Worm (Caenorhabditis elegans): ENCODE results near the gene F14F3.5.
A peak's percentile ranks its signal among the peaks of the same experiment; 100 is the strongest.

Gene F14F3.5

DNA sequence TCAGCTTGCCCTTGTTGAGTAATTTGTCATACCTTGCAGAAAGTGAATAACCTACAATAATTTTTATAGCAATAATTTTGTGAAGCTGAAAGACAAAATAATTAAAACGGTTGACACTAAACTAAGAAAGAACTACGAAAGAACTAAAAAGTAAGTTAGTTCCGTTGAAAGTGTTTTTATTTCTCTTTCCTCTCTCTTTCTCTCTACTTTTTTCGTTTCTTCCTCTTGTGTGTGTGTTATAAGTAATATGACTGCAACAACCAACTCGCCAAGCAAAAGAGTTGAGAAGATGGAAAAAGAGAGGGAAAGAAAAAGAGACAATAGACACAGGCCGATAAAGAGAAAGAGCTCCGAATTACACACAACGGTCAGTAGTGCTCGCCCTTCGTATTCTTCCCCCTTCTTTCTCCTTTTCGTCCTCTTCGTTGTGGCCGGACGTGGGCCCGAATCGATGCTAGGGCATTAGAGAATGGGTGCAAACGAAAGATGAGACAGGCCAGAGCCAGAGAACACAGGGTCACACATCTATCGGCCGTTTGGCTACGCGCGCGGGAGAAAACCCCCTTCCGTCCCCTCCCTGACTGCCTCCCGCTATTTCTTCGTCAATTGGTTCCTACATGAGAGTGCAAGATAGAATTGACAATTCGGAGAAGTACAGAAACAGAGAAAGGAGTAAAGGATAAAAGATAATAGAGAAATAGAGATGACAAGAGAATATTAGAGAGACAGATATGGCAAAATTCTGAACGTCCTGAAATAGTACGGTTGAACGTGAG, 26.4 kb upstream of the F14F3.5 start, which contains the start of gene syd-2 (continued):
- TF ChIP-seq mec-3 (tag; optimal IDR thresholded peaks at IDR 0.05; ENCODE audit: borderline replicate concordance) (no peak), tbx-2 (tag; optimal IDR thresholded peaks at IDR 0.05) (peak; percentile 92), dve-1 (tag; optimal IDR thresholded peaks at IDR 0.05) (peak; percentile 19), ceh-45 (GFP tag; IDR thresholded peaks at IDR 0.05) (no peak), unc-3 (GFP tag; conservative IDR thresholded peaks at IDR 0.05) (no peak), unc-3 (tag; optimal IDR thresholded peaks at IDR 0.05) (no peak), syd-9 (tag; optimal IDR thresholded peaks at IDR 0.05) (peak; percentile 69), ama-1 (optimal IDR thresholded peaks at IDR 0.05) (no peak), C38D4.7 (GFP tag; optimal IDR thresholded peaks at IDR 0.05) (no peak), fkh-6 (tag; optimal IDR thresholded peaks at IDR 0.05) (no peak), pag-3 (tag; optimal IDR thresholded peaks at IDR 0.05; ENCODE audit: borderline replicate concordance) (no peak), pat-9 (tag; optimal IDR thresholded peaks at IDR 0.05) (peak; percentile 38), ahr-1 (tag; optimal IDR thresholded peaks at IDR 0.05) (peak; percentile 22), hlh-8 (tag; optimal IDR thresholded peaks at IDR 0.05) (peak; percentile 33), hlh-13 (GFP tag; optimal IDR thresholded peaks at IDR 0.05) (no peak), pha-2 (tag; optimal IDR thresholded peaks at IDR 0.05) (peak; percentile 69), ceh-19 (GFP tag; optimal IDR thresholded peaks at IDR 0.05) (peak; percentile 60), ref-2 (tag; optimal IDR thresholded peaks at IDR 0.05) (peak; percentile 93)

ce11 chrX:10553048-10553447, 24.0 kb upstream of the F14F3.5 start:
- TF ChIP-seq unc-55 (GFP tag; optimal IDR thresholded peaks at IDR 0.05) = no peak
- no peak for TF ChIP-seq tbx-2 (tag; optimal IDR thresholded peaks at IDR 0.05)
- no peak for TF ChIP-seq pros-1 (tag; optimal IDR thresholded peaks at IDR 0.05)
- TF ChIP-seq dve-1 (tag; optimal IDR thresholded peaks at IDR 0.05) = no peak
- TF ChIP-seq elt-2 (tag; optimal IDR thresholded peaks at IDR 0.05) = no peak
- TF ChIP-seq pqm-1 (tag; optimal IDR thresholded peaks at IDR 0.05) = no peak
- TF ChIP-seq pax-1 (tag; optimal IDR thresholded peaks at IDR 0.05) = no peak
- no peak for TF ChIP-seq zip-5 (tag; optimal IDR thresholded peaks at IDR 0.05)
- no peak for TF ChIP-seq ceh-14 (tag; optimal IDR thresholded peaks at IDR 0.05)
- no peak for TF ChIP-seq T23F11.4 (GFP tag; optimal IDR thresholded peaks at IDR 0.05)
- TF ChIP-seq ceh-6 (GFP tag; optimal IDR thresholded peaks at IDR 0.05) = no peak
- no peak for TF ChIP-seq ama-1 (optimal IDR thresholded peaks at IDR 0.05)
- no peak for TF ChIP-seq pha-2 (tag; optimal IDR thresholded peaks at IDR 0.05)

DNA sequence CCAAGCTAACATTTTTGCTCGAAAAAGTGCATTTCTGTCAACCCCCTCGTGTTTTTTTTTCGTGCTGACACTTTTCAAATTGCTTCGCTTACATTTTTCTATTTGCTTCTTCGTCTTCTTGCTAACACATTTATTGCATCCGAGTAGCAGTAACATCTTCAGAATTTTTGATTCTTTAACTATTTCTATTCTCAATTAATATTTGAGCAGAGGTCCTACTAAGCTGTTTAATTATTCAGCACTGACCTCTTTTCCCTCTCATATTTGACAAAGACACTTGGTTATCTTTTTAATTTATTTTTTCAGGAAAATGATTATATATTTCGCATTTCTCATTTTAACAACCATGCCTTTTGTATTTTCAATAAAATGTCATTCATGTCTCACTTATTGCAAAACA, 16.7 kb upstream of the F14F3.5 start, which contains the start of gene F59F5.5:
Gene F59F5.5, plus strand, starts transcription at position 301 of the 400 bp plus-strand sequence.
- TF ChIP-seq ceh-22 (tag; optimal IDR thresholded peaks at IDR 0.05) = no peak
- TF ChIP-seq pqm-1 (tag; optimal IDR thresholded peaks at IDR 0.05) = no peak
- no peak for TF ChIP-seq nhr-11 (tag; optimal IDR thresholded peaks at IDR 0.05)
- TF ChIP-seq unc-55 (GFP tag; optimal IDR thresholded peaks at IDR 0.05) = no peak
- no peak for TF ChIP-seq nhr-232 (tag; optimal IDR thresholded peaks at IDR 0.05)
- no peak for TF ChIP-seq pag-3 (tag; optimal IDR thresholded peaks at IDR 0.05; ENCODE audit: borderline replicate concordance)
- no peak for TF ChIP-seq C08G9.2 (tag; optimal IDR thresholded peaks at IDR 0.05)
- no peak for TF ChIP-seq eyg-1 (tag; optimal IDR thresholded peaks at IDR 0.05)
- TF ChIP-seq npax-4 (tag; optimal IDR thresholded peaks at IDR 0.05) = no peak
- no peak for TF ChIP-seq mec-3 (tag; optimal IDR thresholded peaks at IDR 0.05; ENCODE audit: borderline replicate concordance)
- TF ChIP-seq ceh-31 (tag; optimal IDR thresholded peaks at IDR 0.05) = no peak
- TF ChIP-seq ceh-9 (tag; optimal IDR thresholded peaks at IDR 0.05) = no peak
- TF ChIP-seq ztf-16 (tag; optimal IDR thresholded peaks at IDR 0.05) = no peak
- TF ChIP-seq ahr-1 (tag; optimal IDR thresholded peaks at IDR 0.05) = no peak
- TF ChIP-seq Y22D7AL.16 (tag; optimal IDR thresholded peaks at IDR 0.05) = no peak
- TF ChIP-seq odd-2 (tag; optimal IDR thresholded peaks at IDR 0.05) = no peak
- no peak for TF ChIP-seq C38D4.7 (GFP tag; optimal IDR thresholded peaks at IDR 0.05)
- no peak for TF ChIP-seq ama-1 (optimal IDR thresholded peaks at IDR 0.05)
- TF ChIP-seq pha-2 (tag; optimal IDR thresholded peaks at IDR 0.05) = no peak
